Worm (Caenorhabditis elegans): Measurements from ENCODE around the gene C06A1.3.

DNA sequence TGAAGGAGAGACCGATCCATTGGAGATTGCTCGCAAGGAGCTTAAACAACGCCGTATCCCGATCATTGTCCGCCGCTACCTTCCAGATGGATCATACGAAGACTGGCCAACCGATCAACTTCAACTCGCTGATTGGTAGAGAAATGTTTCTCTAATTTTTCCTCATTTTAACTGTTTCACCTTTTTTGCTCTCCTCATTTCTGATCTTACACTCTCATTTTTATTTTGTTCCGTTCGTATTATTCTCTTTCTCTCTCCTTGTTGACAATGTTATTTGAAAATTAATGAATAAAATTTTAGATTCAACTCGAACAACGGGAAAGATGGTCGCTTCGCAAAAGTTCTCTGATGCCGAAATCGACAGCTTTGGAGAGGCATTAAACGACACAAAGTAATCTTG is 7.6 kb downstream of the C06A1.3 start, which contains the start of gene dohh-1:
- TF ChIP-seq nhr-25 (tag; optimal IDR thresholded peaks at IDR 0.05; ENCODE audit: borderline replicate concordance, insufficient read depth) (no peak), nhr-11 (tag; optimal IDR thresholded peaks at IDR 0.05) (no peak), nhr-10 (tag; optimal IDR thresholded peaks at IDR 0.05) (no peak)

Measured in whole organism, L4 larva.